Worm (Caenorhabditis elegans): ENCODE results near the gene Y48A6C.8.

- TF ChIP-seq ztf-11 (tag; optimal IDR thresholded peaks at IDR 0.05) (no peak), nfya-1 (tag; optimal IDR thresholded peaks at IDR 0.05; ENCODE audit: insufficient read depth) (no peak), R02D3.7 (tag; optimal IDR thresholded peaks at IDR 0.05) (no peak), nhr-25 (tag; optimal IDR thresholded peaks at IDR 0.05) (no peak), elt-3 (tag; optimal IDR thresholded peaks at IDR 0.05) (no peak), nhr-28 (tag; optimal IDR thresholded peaks at IDR 0.05) (no peak), lin-15B (tag; optimal IDR thresholded peaks at IDR 0.05) (no peak), ztf-4 (tag; optimal IDR thresholded peaks at IDR 0.05) (no peak), nhr-23 (tag; optimal IDR thresholded peaks at IDR 0.05) (no peak), nhr-12 (tag; optimal IDR thresholded peaks at IDR 0.05) (no peak), elt-2 (tag; optimal IDR thresholded peaks at IDR 0.05) (no peak), snpc-4 (tag; optimal IDR thresholded peaks at IDR 0.05) (no peak)
These were observed 15.5 kb upstream of the Y48A6C.8 start for ce11 chrIII:11142908-11143307.
